Worm (Caenorhabditis elegans): ENCODE measurements around the gene C24D10.5.

ce11 chrIV:5169335-5169734, 19.4 kb downstream of the C24D10.5 start:
- TF ChIP-seq F39B2.1 (GFP tag; IDR thresholded peaks at IDR 0.05), result no peak
- no peak for TF ChIP-seq unc-62 (GFP tag; optimal IDR thresholded peaks at IDR 0.05)
- TF ChIP-seq C17E4.6 (GFP tag; IDR thresholded peaks at IDR 0.05), result no peak
- no peak for TF ChIP-seq cebp-2 (GFP tag; IDR thresholded peaks at IDR 0.05)
- no peak for TF ChIP-seq snpc-4 (GFP tag; optimal IDR thresholded peaks at IDR 0.05)
- TF ChIP-seq snpc-4 (tag; optimal IDR thresholded peaks at IDR 0.05), result no peak
- no peak for TF ChIP-seq attf-5 (GFP tag; optimal IDR thresholded peaks at IDR 0.05)
- no peak for TF ChIP-seq nfyb-1 (GFP tag; IDR thresholded peaks at IDR 0.05)
- TF ChIP-seq nfya-2 (GFP tag; IDR thresholded peaks at IDR 0.05), result no peak
- TF ChIP-seq zim-3 (tag; optimal IDR thresholded peaks at IDR 0.05), result no peak
- TF ChIP-seq nfya-1 (tag; optimal IDR thresholded peaks at IDR 0.05; ENCODE audit: borderline replicate concordance, insufficient read depth), result no peak
- no peak for TF ChIP-seq ztf-22 (GFP tag; optimal IDR thresholded peaks at IDR 0.05)
- no peak for TF ChIP-seq ceh-100 (GFP tag; IDR thresholded peaks at IDR 0.05)
- TF ChIP-seq F49E8.2 (tag; optimal IDR thresholded peaks at IDR 0.05; ENCODE audit: insufficient read depth), result no peak
- TF ChIP-seq athp-1 (tag; optimal IDR thresholded peaks at IDR 0.05), result no peak
